Fruit fly (Drosophila melanogaster) whole organism, embryonic: ENCODE results near the gene Pfdn2.

Experiments used
- CG10979 ChIP-seq: fragments of 200-800 bp; sonication (Bioruptor generic); optimal IDR thresholded peaks from 2 replicates; lab custom pipeline; 2018; ENCODE audit warnings: missing biosample characterization, mild to moderate bottlenecking, missing genetic modification characterization, moderate library complexity
- CG11093 ChIP-seq: fragments of 200-800 bp; sonication (Bioruptor generic); IDR thresholded peaks from 3 replicates; pipeline ENCODE4 v1.3.6; 2022; ENCODE audit warnings: missing biosample characterization, missing genetic modification characterization
- CG11247 ChIP-seq: fragments of 200-800 bp; sonication (Bioruptor generic); IDR thresholded peaks from 2 replicates; pipeline ENCODE4 v1.3.6; 2022; ENCODE audit warnings: missing biosample characterization, missing genetic modification characterization
- CG12071 ChIP-seq: fragments of 200-800 bp; sonication (Bioruptor generic); optimal IDR thresholded peaks from 3 replicates; lab custom pipeline; 2018; ENCODE audit warnings: missing biosample characterization, mild to moderate bottlenecking, missing genetic modification characterization
- CG12219 ChIP-seq: fragments of 200-800 bp; sonication (Bioruptor generic); optimal IDR thresholded peaks from 3 replicates; lab custom pipeline; 2018; ENCODE audit warnings: missing biosample characterization, mild to moderate bottlenecking, missing genetic modification characterization
- CG12236 ChIP-seq: fragments of 200-800 bp; sonication (Bioruptor generic); optimal IDR thresholded peaks from 2 replicates; lab custom pipeline; 2016; ENCODE audit warnings: missing biosample characterization, missing genetic modification characterization
- CG14860 ChIP-seq: fragments of 200-800 bp; sonication (Bioruptor generic); IDR thresholded peaks from 3 replicates; pipeline ENCODE4 v1.3.6; 2022; ENCODE audit warnings: missing biosample characterization, missing genetic modification characterization; ENCODE audit not compliant: partially characterized antibody
- CG1647 ChIP-seq: fragments of 200-800 bp; sonication (Bioruptor generic); optimal IDR thresholded peaks from 3 replicates; lab custom pipeline; 2016; ENCODE audit warnings: missing biosample characterization, missing genetic modification characterization
- CG17829 ChIP-seq: fragments of 200-800 bp; optimal IDR thresholded peaks from 2 replicates; lab custom pipeline; 2019; ENCODE audit warnings: missing biosample characterization, mild to moderate bottlenecking, missing genetic modification characterization, moderate library complexity
- CG1792 ChIP-seq: fragments of 200-800 bp; sonication (Bioruptor generic); optimal IDR thresholded peaks from 2 replicates; lab custom pipeline; 2016; ENCODE audit warnings: missing biosample characterization, missing genetic modification characterization
- CG2202 ChIP-seq: fragments of 200-800 bp; sonication (Bioruptor generic); optimal IDR thresholded peaks from 2 replicates; lab custom pipeline; 2018; ENCODE audit warnings: missing biosample characterization, mild to moderate bottlenecking, missing genetic modification characterization
- CG3065 ChIP-seq: fragments of 200-800 bp; sonication (Bioruptor generic); optimal IDR thresholded peaks from 2 replicates; lab custom pipeline; 2016; ENCODE audit warnings: missing biosample characterization, missing genetic modification characterization
- CG3163 ChIP-seq: fragments of 200-800 bp; sonication (Bioruptor generic); optimal IDR thresholded peaks from 3 replicates; lab custom pipeline; 2016; ENCODE audit warnings: missing biosample characterization, missing genetic modification characterization
- CG32767 ChIP-seq: fragments of 200-800 bp; sonication (Bioruptor generic); IDR thresholded peaks from 2 replicates; pipeline ENCODE4 v1.3.6; 2022; ENCODE audit warnings: missing biosample characterization, missing genetic modification characterization
- CG42726 ChIP-seq: fragments of 200-800 bp; sonication (Bioruptor generic); IDR thresholded peaks from 2 replicates; pipeline ENCODE4 v1.3.6; 2022; ENCODE audit warnings: missing biosample characterization, missing genetic modification characterization; ENCODE audit not compliant: partially characterized antibody
- CG8388 ChIP-seq: fragments of 200-800 bp; sonication (Bioruptor generic); optimal IDR thresholded peaks from 2 replicates; lab custom pipeline; 2019; ENCODE audit warnings: missing biosample characterization, mild to moderate bottlenecking, missing genetic modification characterization, moderate library complexity
- CG8765 ChIP-seq: fragments of 200-800 bp; sonication (Bioruptor generic); IDR thresholded peaks from 2 replicates; pipeline ENCODE4 v1.3.6; 2022; ENCODE audit warnings: missing biosample characterization, missing genetic modification characterization
- CG9797 ChIP-seq: fragments of 200-800 bp; sonication (Bioruptor generic); optimal IDR thresholded peaks from 3 replicates; lab custom pipeline; 2018; ENCODE audit warnings: missing biosample characterization, mild to moderate bottlenecking, missing genetic modification characterization
- Deaf1 ChIP-seq: fragments of 200-800 bp; optimal IDR thresholded peaks from 3 replicates; lab custom pipeline; 2019; ENCODE audit warnings: missing biosample characterization, mild to moderate bottlenecking, missing genetic modification characterization, moderate library complexity
- Dip2 ChIP-seq: fragments of 200-800 bp; sonication (Bioruptor generic); IDR thresholded peaks from 2 replicates; pipeline ENCODE4 v1.3.6; 2022; ENCODE audit warnings: missing biosample characterization, missing genetic modification characterization
- Doc3 ChIP-seq: fragments of 200-800 bp; sonication (Bioruptor generic); IDR thresholded peaks from 3 replicates; pipeline ENCODE4 v1.3.6; 2022; ENCODE audit warnings: missing biosample characterization, missing genetic modification characterization; ENCODE audit not compliant: partially characterized antibody
- E2f1 ChIP-seq: fragments of 200-800 bp; sonication (Bioruptor generic); IDR thresholded peaks from 2 replicates; pipeline ENCODE4 v1.3.6; 2022; ENCODE audit warnings: missing biosample characterization, missing genetic modification characterization
- Fer3 ChIP-seq: fragments of 200-800 bp; sonication (Bioruptor generic); optimal IDR thresholded peaks from 2 replicates; lab custom pipeline; 2018; ENCODE audit warnings: missing biosample characterization, mild to moderate bottlenecking, missing genetic modification characterization, moderate library complexity
- HmgD ChIP-seq: fragments of 200-800 bp; sonication (Bioruptor generic); optimal IDR thresholded peaks from 3 replicates; lab custom pipeline; 2016; ENCODE audit warnings: missing biosample characterization, missing genetic modification characterization
- Lpt ChIP-seq: fragments of >200 bp; optimal IDR thresholded peaks from 2 replicates; lab custom pipeline; 2018; ENCODE audit warnings: missing biosample characterization, missing genetic modification characterization
- Nf-YA ChIP-seq: fragments of 200-800 bp; sonication (Bioruptor generic); IDR thresholded peaks from 2 replicates; pipeline ENCODE4 v1.3.6; 2022; ENCODE audit warnings: missing biosample characterization, missing genetic modification characterization
- PHDP ChIP-seq: fragments of 200-800 bp; sonication (Bioruptor generic); optimal IDR thresholded peaks from 3 replicates; lab custom pipeline; 2018; ENCODE audit warnings: missing biosample characterization, mild to moderate bottlenecking, missing genetic modification characterization, moderate library complexity
- Xrp1 ChIP-seq: fragments of 200-800 bp; sonication (Bioruptor generic); IDR thresholded peaks from 2 replicates; pipeline ENCODE4 v1.3.6; 2022; ENCODE audit warnings: missing biosample characterization, missing genetic modification characterization
- bab2 ChIP-seq: fragments of 200-800 bp; sonication (Bioruptor generic); optimal IDR thresholded peaks from 2 replicates; lab custom pipeline; 2016; ENCODE audit warnings: missing biosample characterization, missing genetic modification characterization
- br ChIP-seq: fragments of >200 bp; optimal IDR thresholded peaks from 2 replicates; lab custom pipeline; 2017
- fd102C ChIP-seq: fragments of 200-800 bp; sonication (Bioruptor generic); optimal IDR thresholded peaks from 2 replicates; lab custom pipeline; 2018; ENCODE audit warnings: missing biosample characterization, mild to moderate bottlenecking, missing genetic modification characterization, moderate library complexity
- ftz-f1 ChIP-seq: fragments of 200-800 bp; sonication (Bioruptor generic); optimal IDR thresholded peaks from 2 replicates; lab custom pipeline; 2016; ENCODE audit warnings: missing biosample characterization, missing genetic modification characterization
- gcm ChIP-seq: fragments of 200-800 bp; sonication (Bioruptor generic); optimal IDR thresholded peaks from 2 replicates; lab custom pipeline; 2019; ENCODE audit warnings: missing biosample characterization, mild to moderate bottlenecking, missing genetic modification characterization, moderate library complexity
- gem ChIP-seq: fragments of 200-800 bp; sonication (Bioruptor generic); optimal IDR thresholded peaks from 2 replicates; lab custom pipeline; 2019; ENCODE audit warnings: missing biosample characterization, mild to moderate bottlenecking, missing genetic modification characterization, moderate library complexity
- gsb-n ChIP-seq: fragments of 200-800 bp; sonication (Bioruptor generic); optimal IDR thresholded peaks from 3 replicates; lab custom pipeline; 2018; ENCODE audit warnings: missing biosample characterization, mild to moderate bottlenecking, missing genetic modification characterization
- gt ChIP-seq: fragments of 200-800 bp; sonication (Bioruptor generic); IDR thresholded peaks from 2 replicates; pipeline ENCODE4 v1.3.6; 2022; ENCODE audit warnings: missing biosample characterization, missing genetic modification characterization
- hbn ChIP-seq: fragments of 200-800 bp; sonication (Bioruptor generic); IDR thresholded peaks from 2 replicates; pipeline ENCODE4 v1.3.6; 2022; ENCODE audit warnings: missing biosample characterization, missing genetic modification characterization; ENCODE audit not compliant: partially characterized antibody
- luna ChIP-seq: fragments of 200-800 bp; sonication (Bioruptor generic); optimal IDR thresholded peaks from 2 replicates; lab custom pipeline; 2016; ENCODE audit warnings: missing biosample characterization, missing genetic modification characterization
- mld ChIP-seq: fragments of 200-800 bp; sonication (Bioruptor generic); IDR thresholded peaks from 3 replicates; pipeline ENCODE4 v1.3.6; 2022; ENCODE audit warnings: missing biosample characterization, missing genetic modification characterization; ENCODE audit not compliant: partially characterized antibody
- org-1 ChIP-seq: fragments of 200-800 bp; sonication (Bioruptor generic); optimal IDR thresholded peaks from 2 replicates; lab custom pipeline; 2017; ENCODE audit warnings: missing biosample characterization, missing genetic modification characterization
- peb ChIP-seq: fragments of 200-800 bp; sonication (Bioruptor generic); IDR thresholded peaks from 2 replicates; pipeline ENCODE4 v1.3.6; 2022; ENCODE audit warnings: missing biosample characterization, missing genetic modification characterization
- ranshi ChIP-seq: fragments of 200-800 bp; sonication (Bioruptor generic); IDR thresholded peaks from 2 replicates; pipeline ENCODE4 v1.3.6; 2022; ENCODE audit warnings: missing biosample characterization, missing genetic modification characterization
- row ChIP-seq: fragments of 200-800 bp; sonication (Bioruptor generic); IDR thresholded peaks from 3 replicates; pipeline ENCODE4 v1.3.6; 2022; ENCODE audit warnings: missing biosample characterization, missing genetic modification characterization
- salm ChIP-seq: fragments of 200-800 bp; sonication (Bioruptor generic); optimal IDR thresholded peaks from 2 replicates; lab custom pipeline; 2018; ENCODE audit warnings: missing biosample characterization, mild to moderate bottlenecking, missing genetic modification characterization
- sens ChIP-seq: fragments of 200-800 bp; sonication (Bioruptor generic); peaks from one replicate; lab custom pipeline; 2016; ENCODE audit warnings: missing biosample characterization, missing genetic modification characterization
- sim ChIP-seq: fragments of 200-800 bp; sonication (Bioruptor generic); IDR thresholded peaks from 2 replicates; pipeline ENCODE4 v1.3.6; 2022; ENCODE audit warnings: missing biosample characterization, missing genetic modification characterization
- sisA ChIP-seq: fragments of 200-800 bp; sonication (Bioruptor generic); IDR thresholded peaks from 2 replicates; pipeline ENCODE4 v1.3.6; 2022; ENCODE audit warnings: missing biosample characterization, missing genetic modification characterization
- tgo ChIP-seq: fragments of 200-800 bp; sonication (Bioruptor generic); IDR thresholded peaks from 3 replicates; pipeline ENCODE4 v1.3.6; 2022; ENCODE audit warnings: missing biosample characterization, missing genetic modification characterization
- trem ChIP-seq: fragments of 200-800 bp; optimal IDR thresholded peaks from 3 replicates; lab custom pipeline; 2019; ENCODE audit warnings: missing biosample characterization, mild to moderate bottlenecking, missing genetic modification characterization, moderate library complexity
- tup ChIP-seq: fragments of 200-800 bp; sonication (Bioruptor generic); optimal IDR thresholded peaks from 2 replicates; lab custom pipeline; 2016; ENCODE audit warnings: missing biosample characterization, mild to moderate bottlenecking, missing genetic modification characterization, moderate library complexity
- vvl ChIP-seq: fragments of 200-800 bp; sonication (Bioruptor generic); IDR thresholded peaks from 2 replicates; pipeline ENCODE4 v1.3.6; 2022; ENCODE audit warnings: missing biosample characterization, missing genetic modification characterization
- wdn ChIP-seq: fragments of 200-800 bp; sonication (Bioruptor generic); IDR thresholded peaks from 2 replicates; pipeline ENCODE4 v1.3.6; 2022; ENCODE audit warnings: missing biosample characterization, missing genetic modification characterization
- wor ChIP-seq: fragments of 200-800 bp; sonication (Bioruptor generic); IDR thresholded peaks from 2 replicates; pipeline ENCODE4 v1.3.6; 2022; ENCODE audit warnings: missing biosample characterization, missing genetic modification characterization

Pfdn2 gene

DNA sequence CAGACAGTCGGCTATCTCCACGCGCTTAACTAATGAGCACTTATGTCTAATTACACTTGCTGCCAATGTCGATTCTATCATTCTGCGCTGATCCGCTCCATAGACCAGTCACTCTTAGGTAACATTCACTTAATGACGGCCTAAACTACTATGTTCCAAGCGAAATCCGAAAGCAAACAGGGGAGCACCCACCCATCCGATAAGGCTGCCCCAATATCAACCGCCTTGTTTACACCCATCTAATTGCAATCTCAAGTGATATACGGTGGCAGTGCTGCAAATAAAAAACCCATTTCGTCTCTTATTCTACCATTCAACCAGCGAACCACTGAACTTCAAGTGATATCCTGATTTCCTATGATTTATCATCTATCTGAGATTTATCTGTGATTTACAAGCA is 24.8 kb downstream of the Pfdn2 start (continued):
- TF ChIP-seq CG11093 (GFP tag; lab: Robert Waterston, UW), result no peak
- no peak for TF ChIP-seq Xrp1 (GFP tag; lab: Robert Waterston, UW)
- no peak for TF ChIP-seq ranshi (GFP tag; lab: Robert Waterston, UW)
- peak; percentile 3 for TF ChIP-seq luna (GFP tag; lab: Kevin White, UChicago)
- no peak for TF ChIP-seq fd102C (GFP tag; lab: Kevin White, UChicago)
- TF ChIP-seq row (GFP tag; lab: Robert Waterston, UW), result no peak
- no peak for TF ChIP-seq salm (tag; lab: Kevin White, UChicago)
- no peak for TF ChIP-seq trem
- no peak for TF ChIP-seq ftz-f1 (GFP tag; lab: Kevin White, UChicago)
- no peak for TF ChIP-seq CG14860
- no peak for TF ChIP-seq CG12236 (GFP tag; lab: Kevin White, UChicago)
- TF ChIP-seq wdn (GFP tag; lab: Robert Waterston, UW), result no peak
- peak; percentile 12 for TF ChIP-seq PHDP
- no peak for TF ChIP-seq E2f1
- no peak for TF ChIP-seq sim (GFP tag; lab: Robert Waterston, UW)
- no peak for TF ChIP-seq CG11247 (GFP tag; lab: Robert Waterston, UW)
- no peak for TF ChIP-seq sens
- no peak for TF ChIP-seq HmgD
- TF ChIP-seq vvl (GFP tag; lab: Robert Waterston, UW), result no peak
- no peak for TF ChIP-seq CG1647 (GFP tag; lab: Kevin White, UChicago)
- TF ChIP-seq gcm (GFP tag; lab: Kevin White, UChicago), result no peak
- peak; percentile 31 for TF ChIP-seq Fer3 (tag; lab: Kevin White, UChicago)
- TF ChIP-seq gem, result no peak
- no peak for TF ChIP-seq CG3163 (GFP tag; lab: Kevin White, UChicago)
- no peak for TF ChIP-seq wor
- TF ChIP-seq tgo (GFP tag; lab: Robert Waterston, UW), result no peak
- no peak for TF ChIP-seq CG1792
- no peak for TF ChIP-seq tup (GFP tag; lab: Kevin White, UChicago)
- TF ChIP-seq CG8765 (GFP tag; lab: Robert Waterston, UW), result no peak
- no peak for TF ChIP-seq Dip2
- no peak for TF ChIP-seq Lpt (GFP tag; lab: Kevin White, UChicago)
- no peak for TF ChIP-seq CG8388 (GFP tag; lab: Kevin White, UChicago)
- no peak for TF ChIP-seq gt (GFP tag; lab: Robert Waterston, UW)
- no peak for TF ChIP-seq mld
- peak; percentile 81 for TF ChIP-seq CG12071 (GFP tag; lab: Kevin White, UChicago)
- TF ChIP-seq Doc3 (GFP tag; lab: Robert Waterston, UW), result no peak
- TF ChIP-seq CG32767, result no peak
- TF ChIP-seq Deaf1 (tag; lab: Kevin White, UChicago), result no peak
- no peak for TF ChIP-seq gsb-n (tag; lab: Kevin White, UChicago)
- TF ChIP-seq CG10979 (tag; lab: Kevin White, UChicago), result no peak
- TF ChIP-seq CG17829 (tag; lab: Kevin White, UChicago), result no peak
- no peak for TF ChIP-seq CG2202 (tag; lab: Kevin White, UChicago)
- TF ChIP-seq CG42726 (GFP tag; lab: Robert Waterston, UW), result no peak
- no peak for TF ChIP-seq CG12219
- no peak for TF ChIP-seq br (lab: Kevin White, UChicago)
- TF ChIP-seq CG3065 (GFP tag; lab: Kevin White, UChicago), result no peak
- no peak for TF ChIP-seq bab2 (GFP tag; lab: Kevin White, UChicago)
- no peak for TF ChIP-seq peb (GFP tag; lab: Robert Waterston, UW)
- TF ChIP-seq Nf-YA (GFP tag; lab: Robert Waterston, UW), result no peak
- TF ChIP-seq hbn, result no peak
- TF ChIP-seq sisA (GFP tag; lab: Robert Waterston, UW), result no peak
- no peak for TF ChIP-seq CG9797 (GFP tag; lab: Kevin White, UChicago)
- TF ChIP-seq org-1 (GFP tag; lab: Kevin White, UChicago), result peak; percentile 9
